Fruit fly (Drosophila melanogaster) whole organism, embryonic: ENCODE measurements around the gene cort.

Source experiments
- Adf1 ChIP-seq: fragments of 200-800 bp; sonication (Bioruptor generic); IDR thresholded peaks from 2 replicates; pipeline ENCODE4 v1.3.6; 2022; ENCODE audit warnings: missing biosample characterization, missing genetic modification characterization
- Awh ChIP-seq: fragments of 200-800 bp; sonication (Bioruptor generic); IDR thresholded peaks from 2 replicates; pipeline ENCODE4, ENCODE4 v1.3.6; 2022; ENCODE audit warnings: missing biosample characterization, missing genetic modification characterization
- BEAF-32 ChIP-seq: fragments of 200-800 bp; sonication (Bioruptor generic); optimal IDR thresholded peaks from 3 replicates; lab custom pipeline; 2017; ENCODE audit warnings: missing biosample characterization, missing genetic modification characterization, mild to moderate bottlenecking, moderate library complexity, missing genetic modification reagents
- CG11247 ChIP-seq: fragments of 200-800 bp; sonication (Bioruptor generic); IDR thresholded peaks from 2 replicates; pipeline ENCODE4 v1.3.6; 2022; ENCODE audit warnings: missing biosample characterization, missing genetic modification characterization
- CG11696 ChIP-seq: fragments of 200-800 bp; sonication (Bioruptor generic); IDR thresholded peaks from 2 replicates; pipeline ENCODE4 v1.3.6; 2022; ENCODE audit warnings: missing biosample characterization, missing genetic modification characterization
- CG14050 ChIP-seq: fragments of 200-800 bp; sonication (Bioruptor generic); IDR thresholded peaks from 3 replicates; pipeline ENCODE4 v1.3.6; 2022; ENCODE audit warnings: missing biosample characterization, missing genetic modification characterization
- CG15479 ChIP-seq: fragments of 200-800 bp; sonication (Bioruptor generic); optimal IDR thresholded peaks from 3 replicates; lab custom pipeline; 2019; ENCODE audit warnings: missing biosample characterization, mild to moderate bottlenecking, missing genetic modification characterization, moderate library complexity
- CG15514 ChIP-seq: fragments of 200-800 bp; sonication (Bioruptor generic); optimal IDR thresholded peaks from 3 replicates; lab custom pipeline; 2017; ENCODE audit warnings: missing biosample characterization, missing genetic modification characterization, mild to moderate bottlenecking, moderate library complexity, missing genetic modification reagents
- CG15696 ChIP-seq: fragments of 200-800 bp; sonication (Bioruptor generic); optimal IDR thresholded peaks from 2 replicates; lab custom pipeline; 2019; ENCODE audit warnings: missing biosample characterization, mild to moderate bottlenecking, missing genetic modification characterization, moderate library complexity
- CG16863 ChIP-seq: fragments of 200-800 bp; sonication (Bioruptor generic); optimal IDR thresholded peaks from 3 replicates; lab custom pipeline; 2016; ENCODE audit warnings: missing biosample characterization, missing genetic modification characterization
- CG2116 ChIP-seq: fragments of 200-800 bp; sonication (Bioruptor generic); optimal IDR thresholded peaks from 3 replicates; lab custom pipeline; 2018; ENCODE audit warnings: missing biosample characterization, mild to moderate bottlenecking, missing genetic modification characterization
- CG31388 ChIP-seq: fragments of 200-800 bp; sonication (Bioruptor generic); optimal IDR thresholded peaks from 2 replicates; lab custom pipeline; 2016; ENCODE audit warnings: missing biosample characterization, missing genetic modification characterization
- CG3407 ChIP-seq: fragments of 200-800 bp; sonication (Bioruptor generic); optimal IDR thresholded peaks from 2 replicates; lab custom pipeline; 2018; ENCODE audit warnings: missing biosample characterization, mild to moderate bottlenecking, missing genetic modification characterization
- CG3838 ChIP-seq: fragments of 200-800 bp; sonication (Bioruptor generic); optimal IDR thresholded peaks from 3 replicates; lab custom pipeline; 2016; ENCODE audit warnings: missing biosample characterization, missing genetic modification characterization
- CG4328 ChIP-seq: fragments of 200-800 bp; sonication (Bioruptor generic); optimal IDR thresholded peaks from 3 replicates; lab custom pipeline; 2017; ENCODE audit warnings: missing biosample characterization, missing genetic modification reagents, missing genetic modification characterization
- CG4730 ChIP-seq: fragments of 200-800 bp; sonication (Bioruptor generic); IDR thresholded peaks from 2 replicates; pipeline ENCODE4 v1.3.6; 2022; ENCODE audit warnings: missing biosample characterization, missing genetic modification characterization
- CG5180 ChIP-seq: fragments of 200-800 bp; sonication (Bioruptor generic); optimal IDR thresholded peaks from 3 replicates; lab custom pipeline; 2017; ENCODE audit warnings: missing biosample characterization, missing genetic modification characterization, mild to moderate bottlenecking, moderate library complexity, missing genetic modification reagents
- CG6175 ChIP-seq: fragments of 200-800 bp; sonication (Bioruptor generic); IDR thresholded peaks from 3 replicates; pipeline ENCODE4 v1.3.6; 2022; ENCODE audit warnings: missing biosample characterization, missing genetic modification characterization
- CG6254 ChIP-seq: fragments of 200-800 bp; sonication (Bioruptor generic); optimal IDR thresholded peaks from 3 replicates; lab custom pipeline; 2017; ENCODE audit warnings: mild to moderate bottlenecking, missing biosample characterization, missing genetic modification reagents, missing genetic modification characterization
- CG9215 ChIP-seq: fragments of 200-800 bp; sonication (Bioruptor generic); IDR thresholded peaks from 2 replicates; pipeline ENCODE4 v1.3.6; 2022; ENCODE audit warnings: missing biosample characterization, missing genetic modification characterization
- CG9932 ChIP-seq: fragments of 200-800 bp; sonication (Bioruptor generic); IDR thresholded peaks from 2 replicates; pipeline ENCODE4 v1.3.6; 2022; ENCODE audit warnings: missing biosample characterization, missing genetic modification characterization
- CHES-1-like ChIP-seq: fragments of 200-800 bp; sonication (Bioruptor generic); optimal IDR thresholded peaks from 2 replicates; lab custom pipeline; 2016; ENCODE audit warnings: missing biosample characterization, missing genetic modification characterization
- CkIIα-i1 ChIP-seq: fragments of 200-800 bp; sonication (Bioruptor generic); IDR thresholded peaks from 2 replicates; pipeline ENCODE4 v1.3.6; 2022; ENCODE audit warnings: missing biosample characterization, missing genetic modification characterization
- Dek ChIP-seq: fragments of 200-800 bp; sonication (Bioruptor generic); optimal IDR thresholded peaks from 3 replicates; lab custom pipeline; 2019; ENCODE audit warnings: missing biosample characterization, mild to moderate bottlenecking, missing genetic modification characterization, moderate library complexity
- Fer3 ChIP-seq: fragments of 200-800 bp; sonication (Bioruptor generic); optimal IDR thresholded peaks from 2 replicates; lab custom pipeline; 2018; ENCODE audit warnings: missing biosample characterization, mild to moderate bottlenecking, missing genetic modification characterization, moderate library complexity
- Gug ChIP-seq: fragments of 200-800 bp; sonication (Bioruptor generic); IDR thresholded peaks from 4 replicates; pipeline ENCODE4 v1.3.6; 2022; ENCODE audit warnings: missing biosample characterization, missing genetic modification characterization
- Hmx ChIP-seq: fragments of 200-800 bp; sonication (Bioruptor generic); optimal IDR thresholded peaks from 2 replicates; lab custom pipeline; 2016; ENCODE audit warnings: missing biosample characterization, missing genetic modification characterization
- Kr ChIP-seq: fragments of 200-800 bp; sonication (Bioruptor generic); optimal IDR thresholded peaks from 2 replicates; lab custom pipeline; 2017; ENCODE audit warnings: missing biosample characterization, mild to moderate bottlenecking, missing genetic modification characterization
- NC2α ChIP-seq: fragments of 200-800 bp; sonication (Bioruptor generic); optimal IDR thresholded peaks from 2 replicates; lab custom pipeline; 2016; ENCODE audit warnings: missing biosample characterization, missing genetic modification characterization
- Rfx ChIP-seq: fragments of 200-800 bp; sonication (Bioruptor generic); IDR thresholded peaks from 2 replicates; pipeline ENCODE4 v1.3.6; 2022; ENCODE audit warnings: missing biosample characterization, missing genetic modification characterization
- Sox100B ChIP-seq: fragments of 200-800 bp; sonication (Bioruptor generic); optimal IDR thresholded peaks from 3 replicates; lab custom pipeline; 2018; ENCODE audit warnings: missing biosample characterization, mild to moderate bottlenecking, missing genetic modification characterization
- Ssrp ChIP-seq: fragments of 200-800 bp; sonication (Bioruptor generic); optimal IDR thresholded peaks from 2 replicates; lab custom pipeline; 2018; ENCODE audit warnings: missing biosample characterization, mild to moderate bottlenecking, missing genetic modification characterization, moderate library complexity
- Stat92E ChIP-seq, 3 experiments: fragments of >200 bp in 2 of 3; fragments of 200-800 bp in 1 of 3; sonication (Bioruptor generic) in 1 of 3; optimal IDR thresholded peaks; 2 replicates each; lab custom pipeline; 2017 to 2019; ENCODE audit warnings: missing biosample characterization in 3 of 3, missing genetic modification characterization in 3 of 3, mild to moderate bottlenecking in 1 of 3, moderate library complexity in 1 of 3
- Usf ChIP-seq: fragments of 200-800 bp; sonication (Bioruptor generic); optimal IDR thresholded peaks from 2 replicates; lab custom pipeline; 2017; ENCODE audit warnings: missing genotype, missing biosample characterization, missing genetic modification characterization
- br ChIP-seq: fragments of >200 bp; optimal IDR thresholded peaks from 2 replicates; lab custom pipeline; 2017
- cato ChIP-seq: fragments of 200-800 bp; sonication (Bioruptor generic); optimal IDR thresholded peaks from 2 replicates; lab custom pipeline; 2016; ENCODE audit warnings: missing biosample characterization, missing genetic modification characterization, borderline replicate concordance
- corto ChIP-seq: fragments of 200-800 bp; sonication (Bioruptor generic); optimal IDR thresholded peaks from 2 replicates; lab custom pipeline; 2016; ENCODE audit warnings: missing biosample characterization, mild to moderate bottlenecking, missing genetic modification characterization, moderate library complexity
- dan ChIP-seq: fragments of 200-800 bp; sonication (Bioruptor generic); IDR thresholded peaks from 2 replicates; pipeline ENCODE4 v1.3.6; 2022; ENCODE audit warnings: missing biosample characterization, missing genetic modification characterization
- dimm ChIP-seq: fragments of 200-800 bp; sonication (Bioruptor generic); IDR thresholded peaks from 2 replicates; pipeline ENCODE4 v1.3.6; 2022; ENCODE audit warnings: missing biosample characterization, missing genetic modification characterization
- dmrt99B ChIP-seq: fragments of 200-800 bp; sonication (Bioruptor generic); optimal IDR thresholded peaks from 2 replicates; lab custom pipeline; 2018; ENCODE audit warnings: missing biosample characterization, mild to moderate bottlenecking, missing genetic modification characterization, moderate library complexity
- grn ChIP-seq: fragments of 200-800 bp; sonication (Bioruptor generic); optimal IDR thresholded peaks from 3 replicates; lab custom pipeline; 2017; ENCODE audit warnings: missing biosample characterization, missing genetic modification characterization
- jumu ChIP-seq: fragments of 200-800 bp; sonication (Bioruptor generic); optimal IDR thresholded peaks from 3 replicates; lab custom pipeline; 2016; ENCODE audit warnings: missing biosample characterization, missing genetic modification characterization
- ken ChIP-seq: fragments of 200-800 bp; sonication (Bioruptor generic); IDR thresholded peaks from 3 replicates; pipeline ENCODE4 v1.3.6; 2022; ENCODE audit warnings: missing biosample characterization, missing genetic modification characterization
- oc ChIP-seq: fragments of 200-800 bp; sonication (Bioruptor generic); optimal IDR thresholded peaks from 2 replicates; lab custom pipeline; 2018; ENCODE audit warnings: missing biosample characterization, mild to moderate bottlenecking, missing genetic modification characterization, moderate library complexity
- pfk ChIP-seq: fragments of 200-800 bp; sonication (Bioruptor generic); optimal IDR thresholded peaks from 2 replicates; lab custom pipeline; 2018; ENCODE audit warnings: missing biosample characterization, mild to moderate bottlenecking, missing genetic modification characterization, moderate library complexity
- pnt ChIP-seq: fragments of 200-800 bp; sonication (Bioruptor generic); optimal IDR thresholded peaks from 3 replicates; lab custom pipeline; 2016; ENCODE audit warnings: missing biosample characterization, missing genetic modification characterization
- scrt ChIP-seq: fragments of 200-800 bp; sonication (Bioruptor generic); optimal IDR thresholded peaks from 2 replicates; lab custom pipeline; 2018; ENCODE audit warnings: missing biosample characterization, mild to moderate bottlenecking, missing genetic modification characterization, moderate library complexity
- sima ChIP-seq: fragments of 200-800 bp; sonication (Bioruptor generic); optimal IDR thresholded peaks from 2 replicates; lab custom pipeline; 2016; ENCODE audit warnings: missing biosample characterization, missing genetic modification characterization
- so ChIP-seq: fragments of 200-800 bp; sonication (Bioruptor generic); IDR thresholded peaks from 3 replicates; pipeline ENCODE4 v1.3.6; 2022; ENCODE audit warnings: missing biosample characterization, missing genetic modification characterization
- sob ChIP-seq: fragments of 200-800 bp; sonication (Bioruptor generic); IDR thresholded peaks from 2 replicates; pipeline ENCODE4 v1.3.6; 2022; ENCODE audit warnings: missing biosample characterization, missing genetic modification characterization
- vfl ChIP-seq: fragments of 200-800 bp; sonication (Bioruptor generic); optimal IDR thresholded peaks from 2 replicates; lab custom pipeline; 2016; ENCODE audit warnings: missing biosample characterization, missing genetic modification characterization

cort gene

DNA sequence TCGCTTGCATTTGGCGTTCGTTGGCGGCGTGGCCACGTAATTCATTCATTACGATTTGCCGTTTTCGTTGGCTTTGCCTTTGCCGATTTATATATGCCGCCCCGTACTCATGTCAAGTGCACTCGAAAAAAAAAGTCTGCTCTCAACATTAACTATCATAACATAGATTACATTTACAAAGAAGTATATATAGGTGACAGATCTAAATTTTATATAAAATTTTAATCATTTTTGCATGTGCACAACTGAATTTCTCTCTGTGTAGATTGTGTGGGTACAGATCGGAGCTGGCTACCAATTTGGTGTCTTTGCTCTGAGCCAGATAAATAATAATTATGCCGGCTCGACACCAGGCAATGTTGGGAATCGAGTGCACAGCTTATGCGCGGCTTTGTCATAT lies 22.0 kb upstream of the cort start (continued):
- no peak for TF ChIP-seq Hmx (GFP tag; lab: Kevin White, UChicago)
- no peak for TF ChIP-seq Dek (tag; lab: Kevin White, UChicago)
- TF ChIP-seq jumu (GFP tag; lab: Kevin White, UChicago) = no peak
- no peak for TF ChIP-seq CkIIα-i1 (GFP tag; lab: Robert Waterston, UW)
- TF ChIP-seq CG2116 (GFP tag; lab: Kevin White, UChicago) = no peak
- peak; percentile 37; the same call in 1 of the 2 replicates for TF ChIP-seq CG9932 (GFP tag; lab: Robert Waterston, UW)
- 0 out of 2 replicates have a peak, but pooled peaks have one; percentile 42 for TF ChIP-seq CG4730 (GFP tag; lab: Robert Waterston, UW)
- 0 out of 2 replicates have a peak, but pooled peaks have one; percentile 23 for TF ChIP-seq dan
- no peak for TF ChIP-seq CG6254 (GFP tag; lab: Kevin White, UChicago)
- TF ChIP-seq Awh (GFP tag; lab: Robert Waterston, UW) = no peak
- TF ChIP-seq CG16863 (GFP tag; lab: Kevin White, UChicago) = peak; percentile 8
- peak; percentile 5 for TF ChIP-seq CG15696
- 0 out of 2 replicates have a peak, but pooled peaks have one; percentile 34 for TF ChIP-seq CG11247 (GFP tag; lab: Robert Waterston, UW)
- no peak for TF ChIP-seq CG3407
- no peak for TF ChIP-seq sima (GFP tag; lab: Kevin White, UChicago)
- TF ChIP-seq Adf1 = no peak
- no peak for TF ChIP-seq CG4328 (GFP tag; lab: Kevin White, UChicago)
- no peak for TF ChIP-seq NC2α (GFP tag; lab: Kevin White, UChicago)
- TF ChIP-seq corto (GFP tag; lab: Kevin White, UChicago) = no peak
- TF ChIP-seq CG3838 (GFP tag; lab: Kevin White, UChicago) = no peak
- no peak for TF ChIP-seq CG15514 (GFP tag; lab: Kevin White, UChicago)
- TF ChIP-seq pfk (GFP tag; lab: Kevin White, UChicago) = no peak
- no peak for TF ChIP-seq CG11696 (GFP tag; lab: Robert Waterston, UW)
- no peak for TF ChIP-seq CG9215
- TF ChIP-seq so = no peak
- TF ChIP-seq Fer3 (tag; lab: Kevin White, UChicago) = peak; percentile 22
- TF ChIP-seq ken (GFP tag; lab: Robert Waterston, UW) = peak; percentile 33; the same call in 1 of the 3 replicates
- no peak for TF ChIP-seq BEAF-32 (GFP tag; lab: Kevin White, UChicago)
- TF ChIP-seq dimm = no peak
- TF ChIP-seq Rfx (GFP tag; lab: Robert Waterston, UW) = peak; percentile 64
- peak; percentile 40; the same call in 1 of the 3 replicates for TF ChIP-seq CG14050
- no peak for TF ChIP-seq cato (GFP tag; lab: Kevin White, UChicago)
- TF ChIP-seq CG5180 = no peak
- no peak for TF ChIP-seq Kr
- TF ChIP-seq CHES-1-like (GFP tag; lab: Kevin White, UChicago) = no peak
- no peak for TF ChIP-seq Usf (GFP tag; lab: Kevin White, UChicago)
- peak; percentile 60; the same call in 1 of the 2 replicates for TF ChIP-seq sob
- no peak for TF ChIP-seq CG31388
- TF ChIP-seq pnt = no peak
- peak; percentile 48 for TF ChIP-seq dmrt99B

DNA sequence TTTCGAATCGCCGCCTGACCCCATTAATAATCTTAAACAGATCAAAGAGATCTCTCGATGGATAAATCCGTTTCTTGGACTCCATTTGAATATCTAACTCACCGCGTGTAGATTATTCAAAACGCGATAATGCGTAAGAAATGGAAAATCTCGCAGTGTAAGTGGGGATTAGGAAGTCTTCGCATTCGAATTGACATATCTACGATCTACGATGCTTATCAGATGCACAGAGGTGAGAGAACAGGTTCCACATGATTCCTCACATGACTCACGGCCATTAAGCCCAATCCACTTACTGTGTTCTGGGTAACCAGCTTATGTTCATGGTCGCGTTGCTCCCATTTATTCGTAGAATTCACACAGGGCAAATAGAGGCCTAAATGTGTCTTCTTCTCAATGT lies 19.8 kb upstream of the cort start:
- TF ChIP-seq vfl (GFP tag; lab: Kevin White, UChicago) (no peak), BEAF-32 (GFP tag; lab: Kevin White, UChicago) (no peak), br (lab: Kevin White, UChicago) (no peak), Stat92E (GFP tag; optimal IDR thresholded peaks at IDR 0.05; lab: Kevin White, UChicago) (peak in 1 of 3 experiments; percentile 79), Gug (GFP tag; lab: Robert Waterston, UW) (no peak), Sox100B (GFP tag; lab: Kevin White, UChicago) (no peak), CG15479 (no peak), grn (GFP tag; lab: Kevin White, UChicago) (peak; percentile 94), oc (peak; percentile 43), CG6175 (GFP tag; lab: Robert Waterston, UW) (no peak), Ssrp (no peak), scrt (GFP tag; lab: Kevin White, UChicago) (no peak)
- TF ChIP-seq, all 482 proteins: peak for 3
